Fruit fly (Drosophila melanogaster): ENCODE measurements around the gene Jon25Bii.

The Jon25Bii gene

DNA sequence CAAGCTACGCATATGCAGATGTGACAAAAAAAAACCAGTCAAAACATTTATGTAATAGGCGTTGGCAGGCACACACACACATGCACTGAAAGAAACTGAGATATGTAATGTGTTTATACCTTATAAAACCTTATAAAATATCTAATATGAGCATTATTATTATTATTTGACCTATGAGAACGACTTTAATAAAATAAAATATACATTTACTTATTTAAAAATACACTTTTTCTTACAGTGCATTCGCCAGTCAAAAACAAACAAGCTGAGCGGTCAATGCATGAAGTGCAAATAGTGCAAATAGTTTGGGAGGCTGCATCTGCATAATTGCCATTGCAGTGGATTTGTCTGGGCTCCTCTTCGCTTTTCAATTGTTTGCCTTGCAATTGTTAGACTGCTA lies 45.0 kb downstream of the Jon25Bii start (continued):
- TF ChIP-seq Mrtf (GFP tag; IDR thresholded peaks at IDR 0.05) (no peak), CG7839 (tag; optimal IDR thresholded peaks at IDR 0.05) (peak; percentile 70), wor (GFP tag; IDR thresholded peaks at IDR 0.05) (peak; percentile 71), chinmo (GFP tag; IDR thresholded peaks at IDR 0.05; ENCODE audit: partially characterized antibody) (0 out of 4 replicates have a peak, but pooled peaks have one; percentile 26), PHDP (tag; optimal IDR thresholded peaks at IDR 0.05) (peak; percentile 87), CG4854 (GFP tag; optimal IDR thresholded peaks at IDR 0.05) (peak; percentile 40), Sox100B (GFP tag; optimal IDR thresholded peaks at IDR 0.05) (peak; percentile 87), CG2129 (GFP tag; IDR thresholded peaks at IDR 0.05; ENCODE audit: partially characterized antibody) (no peak), scrt (GFP tag; optimal IDR thresholded peaks at IDR 0.05) (peak; percentile 31), sens-2 (GFP tag; IDR thresholded peaks at IDR 0.05) (peak; percentile 68; the same call in 1 of the 2 replicates), Hmr (GFP tag; optimal IDR thresholded peaks at IDR 0.05) (peak; percentile 44), CG11398 (GFP tag; optimal IDR thresholded peaks at IDR 0.05) (no peak), Hr78 (GFP tag; optimal IDR thresholded peaks at IDR 0.05) (peak in 1 of 2 experiments; percentile 67), Bteb2 (GFP tag; optimal IDR thresholded peaks at IDR 0.05) (no peak), caup (GFP tag; optimal IDR thresholded peaks at IDR 0.05; ENCODE audit: severe bottlenecking) (peak; percentile 5), tll (GFP tag; optimal IDR thresholded peaks at IDR 0.05) (no peak), Chrac-16 (GFP tag; optimal IDR thresholded peaks at IDR 0.05) (peak; percentile 39), Hr51 (GFP tag; optimal IDR thresholded peaks at IDR 0.05) (peak in 1 of 2 experiments; percentile 95), NK7.1 (GFP tag; optimal IDR thresholded peaks at IDR 0.05) (no peak), org-1 (GFP tag; optimal IDR thresholded peaks at IDR 0.05) (peak; percentile 62), run (tag; optimal IDR thresholded peaks at IDR 0.05) (peak; percentile 76), E2f1 (GFP tag; IDR thresholded peaks at IDR 0.05) (peak; percentile 61), Dp (GFP tag; optimal IDR thresholded peaks at IDR 0.05) (no peak), CG3281 (GFP tag; optimal IDR thresholded peaks at IDR 0.05) (peak; percentile 36), CG30020 (tag; optimal IDR thresholded peaks at IDR 0.05) (peak; percentile 8), CG30431 (GFP tag; optimal IDR thresholded peaks at IDR 0.05) (no peak), Atf3 (GFP tag; optimal IDR thresholded peaks at IDR 0.05) (no peak), maf-S (GFP tag; optimal IDR thresholded peaks at IDR 0.05) (no peak), esg (GFP tag; conservative IDR thresholded peaks at IDR 0.05) (peak; percentile 75), CG12769 (tag; optimal IDR thresholded peaks at IDR 0.05) (peak; percentile 36), gcm (GFP tag; optimal IDR thresholded peaks at IDR 0.05) (peak; percentile 83), CG10959 (GFP tag; IDR thresholded peaks at IDR 0.05) (no peak), CG3995 (GFP tag; optimal IDR thresholded peaks at IDR 0.05) (no peak), slp2 (GFP tag; optimal IDR thresholded peaks at IDR 0.05) (no peak), CG10979 (tag; optimal IDR thresholded peaks at IDR 0.05) (peak; percentile 63), dmrt99B (tag; optimal IDR thresholded peaks at IDR 0.05) (peak; percentile 93), Oli (tag; optimal IDR thresholded peaks at IDR 0.05) (peak; percentile 86), gsb-n (tag; optimal IDR thresholded peaks at IDR 0.05) (peak; percentile 64), stc (GFP tag; IDR thresholded peaks at IDR 0.05) (peak; percentile 86), CG6689 (GFP tag; IDR thresholded peaks at IDR 0.05) (peak; percentile 64), CG9215 (GFP tag; IDR thresholded peaks at IDR 0.05) (no peak), Oaz (GFP tag; IDR thresholded peaks at IDR 0.05) (peak; percentile 23; the same call in 1 of the 2 replicates), hkb (optimal IDR thresholded peaks at IDR 0.05) (no peak), hkb (GFP tag; IDR thresholded peaks at IDR 0.05) (peak; percentile 94), CG12391 (tag; optimal IDR thresholded peaks at IDR 0.05) (peak; percentile 83), CG7556 (GFP tag; optimal IDR thresholded peaks at IDR 0.05) (peak; percentile 75), kah (GFP tag; optimal IDR thresholded peaks at IDR 0.05) (peak; percentile 70), CG33213 (GFP tag; optimal IDR thresholded peaks at IDR 0.05) (no peak), Fer2 (tag; optimal IDR thresholded peaks at IDR 0.05) (peak; percentile 23), CG33557 (GFP tag; optimal IDR thresholded peaks at IDR 0.05) (no peak)

Data from whole organism, embryonic.